Fruit fly (Drosophila melanogaster) whole organism, embryonic: ENCODE measurements around the gene CG10874.

Experiments used
- Abd-B ChIP-seq: fragments of 200-800 bp; sonication (Bioruptor generic); optimal IDR thresholded peaks from 2 replicates; lab custom pipeline; 2018; ENCODE audit warnings: missing biosample characterization, mild to moderate bottlenecking, missing genetic modification characterization, moderate library complexity
- Asciz ChIP-seq: fragments of 200-800 bp; sonication (Bioruptor generic); optimal IDR thresholded peaks from 2 replicates; lab custom pipeline; 2017; ENCODE audit warnings: missing biosample characterization, mild to moderate bottlenecking, missing genetic modification characterization, missing genetic modification reagents
- Awh ChIP-seq: fragments of 200-800 bp; sonication (Bioruptor generic); IDR thresholded peaks from 2 replicates; pipeline ENCODE4, ENCODE4 v1.3.6; 2022; ENCODE audit warnings: missing biosample characterization, missing genetic modification characterization
- Bgb ChIP-seq: fragments of 200-800 bp; sonication (Bioruptor generic); IDR thresholded peaks from 2 replicates; pipeline ENCODE4 v1.3.6; 2022; ENCODE audit warnings: missing biosample characterization, missing genetic modification characterization; ENCODE audit not compliant: partially characterized antibody
- CG10431 ChIP-seq: fragments of 200-800 bp; sonication (Bioruptor generic); optimal IDR thresholded peaks from 3 replicates; lab custom pipeline; 2018; ENCODE audit warnings: missing biosample characterization, mild to moderate bottlenecking, missing genetic modification characterization
- CG11560 ChIP-seq: fragments of 200-800 bp; sonication (Bioruptor generic); IDR thresholded peaks from 3 replicates; pipeline ENCODE4 v1.3.6; 2022; ENCODE audit warnings: missing biosample characterization, missing genetic modification characterization
- CG12299 ChIP-seq: fragments of 200-800 bp; sonication (Bioruptor generic); optimal IDR thresholded peaks from 2 replicates; lab custom pipeline; 2018; ENCODE audit warnings: missing biosample characterization, mild to moderate bottlenecking, missing genetic modification characterization
- CG12391 ChIP-seq: fragments of 200-800 bp; sonication (Bioruptor generic); optimal IDR thresholded peaks from 3 replicates; lab custom pipeline; 2018; ENCODE audit warnings: missing biosample characterization, mild to moderate bottlenecking, missing genetic modification characterization, moderate library complexity
- CG12659 ChIP-seq: fragments of 200-800 bp; sonication (Bioruptor generic); optimal IDR thresholded peaks from 3 replicates; lab custom pipeline; 2017; ENCODE audit warnings: mild to moderate bottlenecking, missing biosample characterization, missing genetic modification reagents, missing genetic modification characterization
- CG18262 ChIP-seq: fragments of 200-800 bp; optimal IDR thresholded peaks from 3 replicates; lab custom pipeline; 2019; ENCODE audit warnings: missing biosample characterization, mild to moderate bottlenecking, missing genetic modification characterization, moderate library complexity
- CG18619 ChIP-seq: fragments of 200-800 bp; sonication (Bioruptor generic); optimal IDR thresholded peaks from 3 replicates; lab custom pipeline; 2017; ENCODE audit warnings: missing biosample characterization, mild to moderate bottlenecking, missing genetic modification characterization
- CG2129 ChIP-seq: fragments of 200-800 bp; sonication (Bioruptor generic); IDR thresholded peaks from 2 replicates; pipeline ENCODE4 v1.3.6; 2022; ENCODE audit warnings: missing biosample characterization, missing genetic modification characterization; ENCODE audit not compliant: partially characterized antibody
- CG2199 ChIP-seq: fragments of 200-800 bp; sonication (Bioruptor generic); IDR thresholded peaks from 3 replicates; pipeline ENCODE4 v1.3.6; 2022; ENCODE audit warnings: missing biosample characterization, missing genetic modification characterization
- CG2712 ChIP-seq: fragments of 200-800 bp; optimal IDR thresholded peaks from 3 replicates; lab custom pipeline; 2019; ENCODE audit warnings: missing biosample characterization, mild to moderate bottlenecking, missing genetic modification characterization, moderate library complexity
- CG34422 ChIP-seq: fragments of 200-800 bp; sonication (Bioruptor generic); IDR thresholded peaks from 3 replicates; pipeline ENCODE4 v1.3.6; 2022; ENCODE audit warnings: missing biosample characterization, missing genetic modification characterization
- CG3847 ChIP-seq: fragments of 200-800 bp; sonication (Bioruptor generic); IDR thresholded peaks from 2 replicates; pipeline ENCODE4 v1.3.6; 2022; ENCODE audit warnings: missing biosample characterization, missing genetic modification characterization
- CG4854 ChIP-seq: fragments of 200-800 bp; sonication (Bioruptor generic); optimal IDR thresholded peaks from 2 replicates; lab custom pipeline; 2016; ENCODE audit warnings: missing biosample characterization, missing genetic modification characterization, inconsistent platforms
- CG8290 ChIP-seq, 3 experiments: fragments of 200-800 bp; sonication (Bioruptor generic); optimal IDR thresholded peaks; 2 replicates each; lab custom pipeline; 2016 to 2019; ENCODE audit warnings: missing biosample characterization in 3 of 3, missing genetic modification characterization in 3 of 3, mild to moderate bottlenecking in 2 of 3, moderate library complexity in 1 of 3
- CG8359 ChIP-seq: fragments of 200-800 bp; sonication (Bioruptor generic); optimal IDR thresholded peaks from 2 replicates; lab custom pipeline; 2017; ENCODE audit warnings: missing biosample characterization, mild to moderate bottlenecking, missing genetic modification characterization, borderline replicate concordance
- CG9797 ChIP-seq: fragments of 200-800 bp; sonication (Bioruptor generic); optimal IDR thresholded peaks from 3 replicates; lab custom pipeline; 2018; ENCODE audit warnings: missing biosample characterization, mild to moderate bottlenecking, missing genetic modification characterization
- CkIIα-i1 ChIP-seq: fragments of 200-800 bp; sonication (Bioruptor generic); IDR thresholded peaks from 2 replicates; pipeline ENCODE4 v1.3.6; 2022; ENCODE audit warnings: missing biosample characterization, missing genetic modification characterization
- Doc2 ChIP-seq: fragments of 200-800 bp; sonication (Bioruptor generic); IDR thresholded peaks from 2 replicates; pipeline ENCODE4 v1.3.6; 2022; ENCODE audit warnings: missing biosample characterization, missing genetic modification characterization
- Doc3 ChIP-seq: fragments of 200-800 bp; sonication (Bioruptor generic); IDR thresholded peaks from 3 replicates; pipeline ENCODE4 v1.3.6; 2022; ENCODE audit warnings: missing biosample characterization, missing genetic modification characterization; ENCODE audit not compliant: partially characterized antibody
- H2.0 ChIP-seq: fragments of 200-800 bp; sonication (Bioruptor generic); IDR thresholded peaks from 2 replicates; pipeline ENCODE4 v1.3.6; 2022; ENCODE audit warnings: missing biosample characterization, missing genetic modification characterization
- Nf-YC ChIP-seq: fragments of 200-800 bp; optimal IDR thresholded peaks from 3 replicates; lab custom pipeline; 2019; ENCODE audit warnings: missing biosample characterization, mild to moderate bottlenecking, missing genetic modification characterization, moderate library complexity
- Stat92E ChIP-seq, 3 experiments: fragments of >200 bp in 2 of 3; fragments of 200-800 bp in 1 of 3; sonication (Bioruptor generic) in 1 of 3; optimal IDR thresholded peaks; 2 replicates each; lab custom pipeline; 2017 to 2019; ENCODE audit warnings: missing biosample characterization in 3 of 3, missing genetic modification characterization in 3 of 3, mild to moderate bottlenecking in 1 of 3, moderate library complexity in 1 of 3
- al ChIP-seq: fragments of 200-800 bp; sonication (Bioruptor generic); IDR thresholded peaks from 2 replicates; pipeline ENCODE4 v1.3.6; 2022; ENCODE audit warnings: missing biosample characterization, missing genetic modification characterization
- aop ChIP-seq: fragments of 200-800 bp; sonication (Bioruptor generic); IDR thresholded peaks from 2 replicates; pipeline ENCODE4 v1.3.6; 2022; ENCODE audit warnings: missing biosample characterization, missing genetic modification characterization
- bigmax ChIP-seq: fragments of 200-800 bp; sonication (Bioruptor generic); optimal IDR thresholded peaks from 2 replicates; lab custom pipeline; 2018; ENCODE audit warnings: missing biosample characterization, mild to moderate bottlenecking, missing genetic modification characterization
- ci ChIP-seq: fragments of 200-800 bp; sonication (Bioruptor generic); IDR thresholded peaks from 3 replicates; pipeline ENCODE4 v1.3.6; 2022; ENCODE audit warnings: missing biosample characterization, missing genetic modification characterization
- dimm ChIP-seq: fragments of 200-800 bp; sonication (Bioruptor generic); IDR thresholded peaks from 2 replicates; pipeline ENCODE4 v1.3.6; 2022; ENCODE audit warnings: missing biosample characterization, missing genetic modification characterization
- ems ChIP-seq: fragments of 200-800 bp; sonication (Bioruptor generic); optimal IDR thresholded peaks from 3 replicates; lab custom pipeline; 2016; ENCODE audit warnings: missing biosample characterization, missing genetic modification characterization
- fd102C ChIP-seq: fragments of 200-800 bp; sonication (Bioruptor generic); optimal IDR thresholded peaks from 2 replicates; lab custom pipeline; 2018; ENCODE audit warnings: missing biosample characterization, mild to moderate bottlenecking, missing genetic modification characterization, moderate library complexity
- gro ChIP-seq: fragments of 200-800 bp; sonication (Bioruptor generic); optimal IDR thresholded peaks from 2 replicates; lab custom pipeline; 2016; ENCODE audit warnings: missing biosample characterization, missing genetic modification characterization
- knrl ChIP-seq: fragments of 200-800 bp; sonication (Bioruptor generic); IDR thresholded peaks from 3 replicates; pipeline ENCODE4 v1.3.6; 2022; ENCODE audit warnings: missing biosample characterization, missing genetic modification characterization; ENCODE audit not compliant: partially characterized antibody
- lov ChIP-seq, 2 experiments: fragments of 200-800 bp in 1 of 2; fragments of >200 bp in 1 of 2; sonication (Bioruptor generic) in 1 of 2; IDR thresholded peaks in 1 of 2; optimal IDR thresholded peaks in 1 of 2; 2 replicates in 1 of 2; 3 replicates in 1 of 2; pipeline versions ENCODE4 v1.3.6 to Lab custom; 2017 to 2022; ENCODE audit warnings: missing biosample characterization in 1 of 2, missing genetic modification characterization in 1 of 2
- nmo ChIP-seq: fragments of 200-800 bp; sonication (Bioruptor generic); optimal IDR thresholded peaks from 2 replicates; lab custom pipeline; 2018; ENCODE audit warnings: missing biosample characterization, mild to moderate bottlenecking, missing genetic modification characterization, moderate library complexity
- otp ChIP-seq: fragments of 200-800 bp; sonication (Bioruptor generic); IDR thresholded peaks from 3 replicates; pipeline ENCODE4, ENCODE4 v1.3.6; 2022; ENCODE audit warnings: missing biosample characterization, missing genetic modification characterization
- rib ChIP-seq: fragments of 200-800 bp; sonication (Bioruptor generic); IDR thresholded peaks from 2 replicates; pipeline ENCODE4 v1.3.6; 2022; ENCODE audit warnings: missing biosample characterization, missing genetic modification characterization
- schlank ChIP-seq: fragments of 200-800 bp; sonication (Bioruptor generic); optimal IDR thresholded peaks from 2 replicates; lab custom pipeline; 2018; ENCODE audit warnings: missing biosample characterization, mild to moderate bottlenecking, missing genetic modification characterization
- scrt ChIP-seq: fragments of 200-800 bp; sonication (Bioruptor generic); optimal IDR thresholded peaks from 2 replicates; lab custom pipeline; 2018; ENCODE audit warnings: missing biosample characterization, mild to moderate bottlenecking, missing genetic modification characterization, moderate library complexity
- sd ChIP-seq: fragments of 200-800 bp; sonication (Bioruptor generic); optimal IDR thresholded peaks from 3 replicates; lab custom pipeline; 2018; ENCODE audit warnings: missing biosample characterization, mild to moderate bottlenecking, missing genetic modification characterization, moderate library complexity
- shn ChIP-seq: fragments of 200-800 bp; sonication (Bioruptor generic); optimal IDR thresholded peaks from 3 replicates; lab custom pipeline; 2016; ENCODE audit warnings: missing biosample characterization, missing genetic modification characterization
- ssp ChIP-seq: fragments of 200-800 bp; sonication (Bioruptor generic); IDR thresholded peaks from 2 replicates; pipeline ENCODE4 v1.3.6; 2022; ENCODE audit warnings: missing biosample characterization, missing genetic modification characterization
- tin ChIP-seq: fragments of 200-800 bp; sonication (Bioruptor generic); optimal IDR thresholded peaks from 3 replicates; lab custom pipeline; 2016; ENCODE audit warnings: missing biosample characterization, missing genetic modification characterization
- unpg ChIP-seq: fragments of 200-800 bp; sonication (Bioruptor generic); optimal IDR thresholded peaks from 3 replicates; lab custom pipeline; 2018; ENCODE audit warnings: missing biosample characterization, mild to moderate bottlenecking, missing genetic modification characterization, moderate library complexity
- usp ChIP-seq: fragments of >200 bp; optimal IDR thresholded peaks from 2 replicates; lab custom pipeline; 2017; ENCODE audit warnings: missing biosample characterization, missing genetic modification characterization

The CG10874 gene

dm6 chr2L:2177969-2178809, 14.0 kb downstream of the CG10874 start, which contains the start of gene aop (continued):
- TF ChIP-seq CG2129 (GFP tag; lab: Robert Waterston, UW) (no peak), al (GFP tag; lab: Robert Waterston, UW) (no peak), H2.0 (GFP tag; lab: Robert Waterston, UW) (no peak), CkIIα-i1 (GFP tag; lab: Robert Waterston, UW) (no peak), schlank (tag; lab: Kevin White, UChicago) (no peak), otp (GFP tag; lab: Robert Waterston, UW) (peak; percentile 33; the same call in 1 of the 3 replicates), CG2199 (GFP tag; lab: Robert Waterston, UW) (no peak), bigmax (GFP tag; lab: Kevin White, UChicago) (no peak), Abd-B (GFP tag; lab: Kevin White, UChicago) (no peak), Doc2 (GFP tag; lab: Robert Waterston, UW) (no peak), ssp (GFP tag; lab: Robert Waterston, UW) (peak; percentile 1; the same call in 1 of the 2 replicates), dimm (GFP tag; lab: Robert Waterston, UW) (no peak), Asciz (peak; percentile 28), tin (GFP tag; lab: Kevin White, UChicago) (no peak), CG34422 (GFP tag; lab: Robert Waterston, UW) (peak; percentile 58; the same call in 1 of the 3 replicates), lov (optimal IDR thresholded peaks at IDR 0.05; lab: Kevin White, UChicago) (no peak), lov (GFP tag; IDR thresholded peaks at IDR 0.05; lab: Robert Waterston, UW) (no peak), knrl (GFP tag; lab: Robert Waterston, UW) (0 out of 3 replicates have a peak, but pooled peaks have one; percentile 16), aop (GFP tag; lab: Robert Waterston, UW) (peak; percentile 91), CG18262 (tag; lab: Kevin White, UChicago) (peak; percentile 24), CG8359 (GFP tag; lab: Kevin White, UChicago) (no peak), CG12659 (GFP tag; lab: Kevin White, UChicago) (peak; percentile 29), Bgb (peak; percentile 7; the same call in 1 of the 2 replicates), fd102C (GFP tag; lab: Kevin White, UChicago) (peak; percentile 77), Doc3 (no peak), rib (GFP tag; lab: Robert Waterston, UW) (peak; percentile 16; the same call in 1 of the 2 replicates), shn (GFP tag; lab: Kevin White, UChicago) (no peak), CG10431 (peak; percentile 14), CG3847 (GFP tag; lab: Robert Waterston, UW) (no peak), CG4854 (GFP tag; lab: Kevin White, UChicago) (no peak), CG2712 (tag; lab: Kevin White, UChicago) (peak; percentile 47), scrt (GFP tag; lab: Kevin White, UChicago) (peak; percentile 42), CG12299 (peak; percentile 16), ems (GFP tag; lab: Kevin White, UChicago) (peak; percentile 7), CG9797 (GFP tag; lab: Kevin White, UChicago) (no peak), usp (GFP tag; lab: Kevin White, UChicago) (no peak), unpg (GFP tag; lab: Kevin White, UChicago) (peak; percentile 29), nmo (GFP tag; lab: Kevin White, UChicago) (peak; percentile 6), CG12391 (tag; lab: Kevin White, UChicago) (peak; percentile 22), Stat92E (GFP tag; optimal IDR thresholded peaks at IDR 0.05; lab: Kevin White, UChicago) (peak in 1 of 3 experiments; percentile 60), sd (no peak), CG8290 (GFP tag; optimal IDR thresholded peaks at IDR 0.05; lab: Kevin White, UChicago) (no peak), CG8290 (tag; optimal IDR thresholded peaks at IDR 0.05; lab: Kevin White, UChicago) (peak in 1 of 2 experiments; percentile 72), ci (GFP tag; lab: Robert Waterston, UW) (peak; percentile 75; the same call in 2 of the 3 replicates), Awh (no peak), CG11560 (tag; lab: Robert Waterston, UW) (no peak), gro (peak; percentile 71), Nf-YC (peak; percentile 27), CG18619 (GFP tag; lab: Kevin White, UChicago) (peak; percentile 20)
